Fruit fly (Drosophila melanogaster) whole organism, prepupa: ENCODE results near the gene P5CDh2.

ENCODE experiments used
- OdsH ChIP-seq: fragments of 200-800 bp; sonication (Bioruptor generic); optimal IDR thresholded peaks from 3 replicates; lab custom pipeline; 2016; ENCODE audit warnings: missing biosample characterization, missing genetic modification characterization
- pdm3 ChIP-seq: fragments of 200-800 bp; sonication (Bioruptor generic); optimal IDR thresholded peaks from 3 replicates; lab custom pipeline; 2016; ENCODE audit warnings: missing biosample characterization, missing genetic modification characterization

dm6 chr3R:21906867-21907266 lies 29.1 kb downstream of the P5CDh2 start:
- TF ChIP-seq pdm3 (GFP tag; lab: Kevin White, UChicago) (no peak), OdsH (GFP tag; lab: Kevin White, UChicago) (no peak)
